Fruit fly (Drosophila melanogaster) whole organism, embryonic: Measurements from ENCODE around the gene CG32295.

Experiments used
- CG10959 ChIP-seq: fragments of 200-800 bp; sonication (Bioruptor generic); IDR thresholded peaks from 2 replicates; pipeline ENCODE4 v1.3.6; 2022; ENCODE audit warnings: missing biosample characterization, missing genetic modification characterization
- CG11093 ChIP-seq: fragments of 200-800 bp; sonication (Bioruptor generic); IDR thresholded peaks from 3 replicates; pipeline ENCODE4 v1.3.6; 2022; ENCODE audit warnings: missing biosample characterization, missing genetic modification characterization
- CG11504 ChIP-seq: fragments of 200-800 bp; sonication (Bioruptor generic); optimal IDR thresholded peaks from 3 replicates; lab custom pipeline; 2019; ENCODE audit warnings: missing biosample characterization, mild to moderate bottlenecking, missing genetic modification characterization, moderate library complexity
- CG12659 ChIP-seq: fragments of 200-800 bp; sonication (Bioruptor generic); optimal IDR thresholded peaks from 3 replicates; lab custom pipeline; 2017; ENCODE audit warnings: mild to moderate bottlenecking, missing biosample characterization, missing genetic modification reagents, missing genetic modification characterization
- CG15601 ChIP-seq: fragments of 200-800 bp; sonication (Bioruptor generic); optimal IDR thresholded peaks from 3 replicates; lab custom pipeline; 2019; ENCODE audit warnings: missing biosample characterization, mild to moderate bottlenecking, missing genetic modification characterization, moderate library complexity
- CG1647 ChIP-seq: fragments of 200-800 bp; sonication (Bioruptor generic); optimal IDR thresholded peaks from 3 replicates; lab custom pipeline; 2016; ENCODE audit warnings: missing biosample characterization, missing genetic modification characterization
- CG17385 ChIP-seq: fragments of 200-800 bp; sonication (Bioruptor generic); optimal IDR thresholded peaks from 3 replicates; lab custom pipeline; 2018; ENCODE audit warnings: missing biosample characterization, mild to moderate bottlenecking, missing genetic modification characterization
- CG2875 ChIP-seq: fragments of 200-800 bp; sonication (Bioruptor generic); optimal IDR thresholded peaks from 2 replicates; lab custom pipeline; 2017; ENCODE audit warnings: missing biosample characterization, mild to moderate bottlenecking, missing genetic modification characterization, missing genetic modification reagents
- CG30431 ChIP-seq: fragments of 200-800 bp; sonication (Bioruptor generic); optimal IDR thresholded peaks from 2 replicates; lab custom pipeline; 2017; ENCODE audit warnings: missing biosample characterization, missing genetic modification characterization
- CG3281 ChIP-seq: fragments of 200-800 bp; sonication (Bioruptor generic); optimal IDR thresholded peaks from 3 replicates; lab custom pipeline; 2017; ENCODE audit warnings: missing biosample characterization, mild to moderate bottlenecking, missing genetic modification characterization
- CG3726 ChIP-seq: fragments of 200-800 bp; sonication (Bioruptor generic); IDR thresholded peaks from 3 replicates; pipeline ENCODE4, ENCODE4 v1.3.6; 2022; ENCODE audit warnings: missing biosample characterization, missing genetic modification characterization
- CG3838 ChIP-seq: fragments of 200-800 bp; sonication (Bioruptor generic); optimal IDR thresholded peaks from 3 replicates; lab custom pipeline; 2016; ENCODE audit warnings: missing biosample characterization, missing genetic modification characterization
- CG4360 ChIP-seq: fragments of 200-800 bp; sonication (Bioruptor generic); IDR thresholded peaks from 2 replicates; pipeline ENCODE4 v1.3.6; 2022; ENCODE audit warnings: missing biosample characterization, missing genetic modification characterization
- CG4707 ChIP-seq: fragments of 200-800 bp; sonication (Bioruptor generic); optimal IDR thresholded peaks from 2 replicates; lab custom pipeline; 2018; ENCODE audit warnings: missing biosample characterization, mild to moderate bottlenecking, missing genetic modification characterization, moderate library complexity
- CG6254 ChIP-seq: fragments of 200-800 bp; sonication (Bioruptor generic); optimal IDR thresholded peaks from 3 replicates; lab custom pipeline; 2017; ENCODE audit warnings: mild to moderate bottlenecking, missing biosample characterization, missing genetic modification reagents, missing genetic modification characterization
- CG6813 ChIP-seq: fragments of 200-800 bp; sonication (Bioruptor generic); optimal IDR thresholded peaks from 2 replicates; lab custom pipeline; 2017; ENCODE audit warnings: missing biosample characterization, missing genetic modification characterization, mild to moderate bottlenecking, moderate library complexity, missing genetic modification reagents
- CG7963 ChIP-seq: fragments of 200-800 bp; sonication (Bioruptor generic); IDR thresholded peaks from 3 replicates; pipeline ENCODE4 v1.3.6; 2022; ENCODE audit warnings: missing biosample characterization, missing genetic modification characterization; ENCODE audit not compliant: partially characterized antibody
- CG8281 ChIP-seq: fragments of 200-800 bp; sonication (Bioruptor generic); optimal IDR thresholded peaks from 2 replicates; lab custom pipeline; 2018; ENCODE audit warnings: missing biosample characterization, mild to moderate bottlenecking, missing genetic modification characterization, moderate library complexity
- CG8359 ChIP-seq: fragments of 200-800 bp; sonication (Bioruptor generic); optimal IDR thresholded peaks from 2 replicates; lab custom pipeline; 2017; ENCODE audit warnings: missing biosample characterization, mild to moderate bottlenecking, missing genetic modification characterization, borderline replicate concordance
- CG9437 ChIP-seq: fragments of 200-800 bp; sonication (Bioruptor generic); optimal IDR thresholded peaks from 2 replicates; lab custom pipeline; 2018; ENCODE audit warnings: missing biosample characterization, mild to moderate bottlenecking, missing genetic modification characterization
- CG9609 ChIP-seq: fragments of 200-800 bp; sonication (Bioruptor generic); optimal IDR thresholded peaks from 3 replicates; lab custom pipeline; 2016; ENCODE audit warnings: missing biosample characterization, missing genetic modification characterization
- Camta ChIP-seq: fragments of 200-800 bp; sonication (Bioruptor generic); optimal IDR thresholded peaks from 2 replicates; lab custom pipeline; 2016; ENCODE audit warnings: missing biosample characterization, missing genetic modification characterization
- Dek ChIP-seq: fragments of 200-800 bp; sonication (Bioruptor generic); optimal IDR thresholded peaks from 3 replicates; lab custom pipeline; 2019; ENCODE audit warnings: missing biosample characterization, mild to moderate bottlenecking, missing genetic modification characterization, moderate library complexity
- Dref ChIP-seq: fragments of 200-800 bp; sonication (Bioruptor generic); IDR thresholded peaks from 2 replicates; pipeline ENCODE4 v1.3.6; 2022; ENCODE audit warnings: missing biosample characterization, missing genetic modification characterization
- Fer1 ChIP-seq: fragments of 200-800 bp; sonication (Bioruptor generic); optimal IDR thresholded peaks from 2 replicates; lab custom pipeline; 2017; ENCODE audit warnings: missing biosample characterization, mild to moderate bottlenecking, missing genetic modification characterization
- Mad ChIP-seq: fragments of 200-800 bp; sonication (Bioruptor generic); optimal IDR thresholded peaks from 2 replicates; lab custom pipeline; 2016; ENCODE audit warnings: missing biosample characterization, missing genetic modification characterization
- Mrtf ChIP-seq: fragments of 200-800 bp; sonication (Bioruptor generic); IDR thresholded peaks from 3 replicates; pipeline ENCODE4 v1.3.6; 2022; ENCODE audit warnings: missing biosample characterization, missing genetic modification characterization
- Myb ChIP-seq: fragments of 200-800 bp; sonication (Bioruptor generic); optimal IDR thresholded peaks from 2 replicates; lab custom pipeline; 2016; ENCODE audit warnings: missing biosample characterization, missing genetic modification characterization
- NFAT ChIP-seq: fragments of 200-800 bp; sonication (Bioruptor generic); IDR thresholded peaks from 2 replicates; pipeline ENCODE4 v1.3.6; 2022; ENCODE audit warnings: missing biosample characterization, missing genetic modification characterization
- Neu2 ChIP-seq: fragments of 200-800 bp; sonication (Bioruptor generic); optimal IDR thresholded peaks from 3 replicates; lab custom pipeline; 2016; ENCODE audit warnings: missing biosample characterization, missing genetic modification characterization, borderline replicate concordance
- Sry-δ ChIP-seq: fragments of 200-800 bp; sonication (Bioruptor generic); optimal IDR thresholded peaks from 2 replicates; lab custom pipeline; 2016; ENCODE audit warnings: missing biosample characterization, missing genetic modification characterization
- Xbp1 ChIP-seq: fragments of 200-800 bp; sonication (Bioruptor generic); optimal IDR thresholded peaks from 3 replicates; lab custom pipeline; 2016; ENCODE audit warnings: missing biosample characterization, mild to moderate bottlenecking, missing genetic modification characterization
- ap ChIP-seq: fragments of 200-800 bp; sonication (Bioruptor generic); IDR thresholded peaks from 2 replicates; pipeline ENCODE4 v1.3.6; 2022; ENCODE audit warnings: missing biosample characterization, missing genetic modification characterization
- ara ChIP-seq: fragments of 200-800 bp; sonication (Bioruptor generic); IDR thresholded peaks from 2 replicates; pipeline ENCODE4 v1.3.6; 2022; ENCODE audit warnings: missing biosample characterization, missing genetic modification characterization
- az2 ChIP-seq: fragments of 200-800 bp; sonication (Bioruptor generic); optimal IDR thresholded peaks from 3 replicates; lab custom pipeline; 2016; ENCODE audit warnings: missing biosample characterization, missing genetic modification characterization
- bab2 ChIP-seq: fragments of 200-800 bp; sonication (Bioruptor generic); optimal IDR thresholded peaks from 2 replicates; lab custom pipeline; 2016; ENCODE audit warnings: missing biosample characterization, missing genetic modification characterization
- caup ChIP-seq: fragments of 200-800 bp; sonication (Bioruptor generic); optimal IDR thresholded peaks from 3 replicates; lab custom pipeline; 2017; ENCODE audit warnings: missing biosample characterization, mild to moderate bottlenecking, missing genetic modification characterization, moderate library complexity; ENCODE audit not compliant: severe bottlenecking
- fd3F ChIP-seq: fragments of 200-800 bp; sonication (Bioruptor generic); optimal IDR thresholded peaks from 2 replicates; lab custom pipeline; 2018; ENCODE audit warnings: missing biosample characterization, mild to moderate bottlenecking, missing genetic modification characterization, moderate library complexity
- gem ChIP-seq: fragments of 200-800 bp; sonication (Bioruptor generic); optimal IDR thresholded peaks from 2 replicates; lab custom pipeline; 2019; ENCODE audit warnings: missing biosample characterization, mild to moderate bottlenecking, missing genetic modification characterization, moderate library complexity
- grau ChIP-seq: fragments of 200-800 bp; optimal IDR thresholded peaks from 3 replicates; lab custom pipeline; 2019; ENCODE audit warnings: missing biosample characterization, mild to moderate bottlenecking, missing genetic modification characterization, moderate library complexity
- gro ChIP-seq: fragments of 200-800 bp; sonication (Bioruptor generic); optimal IDR thresholded peaks from 2 replicates; lab custom pipeline; 2016; ENCODE audit warnings: missing biosample characterization, missing genetic modification characterization
- hkb ChIP-seq, 2 experiments: fragments of 200-800 bp in 1 of 2; fragments of >200 bp in 1 of 2; sonication (Bioruptor generic) in 1 of 2; IDR thresholded peaks in 1 of 2; optimal IDR thresholded peaks in 1 of 2; 2 replicates each; pipeline versions ENCODE4 v1.3.6 to Lab custom; 2017 to 2022; ENCODE audit warnings: missing biosample characterization in 1 of 2, missing genetic modification characterization in 1 of 2
- klu ChIP-seq: fragments of 200-800 bp; sonication (Bioruptor generic); IDR thresholded peaks from 2 replicates; pipeline ENCODE4 v1.3.6; 2022; ENCODE audit warnings: missing biosample characterization, missing genetic modification characterization
- kni ChIP-seq: fragments of 200-800 bp; sonication (Bioruptor generic); optimal IDR thresholded peaks from 3 replicates; lab custom pipeline; 2017; ENCODE audit warnings: mild to moderate bottlenecking, missing biosample characterization, missing genetic modification reagents, missing genetic modification characterization
- nmo ChIP-seq: fragments of 200-800 bp; sonication (Bioruptor generic); optimal IDR thresholded peaks from 2 replicates; lab custom pipeline; 2018; ENCODE audit warnings: missing biosample characterization, mild to moderate bottlenecking, missing genetic modification characterization, moderate library complexity
- p53 ChIP-seq: fragments of 200-800 bp; sonication (Bioruptor generic); optimal IDR thresholded peaks from 2 replicates; lab custom pipeline; 2016; ENCODE audit warnings: missing biosample characterization, missing genetic modification characterization
- pum ChIP-seq: fragments of 200-800 bp; sonication (Bioruptor generic); optimal IDR thresholded peaks from 2 replicates; lab custom pipeline; 2016; ENCODE audit warnings: missing biosample characterization, missing genetic modification characterization
- row ChIP-seq: fragments of 200-800 bp; sonication (Bioruptor generic); IDR thresholded peaks from 3 replicates; pipeline ENCODE4 v1.3.6; 2022; ENCODE audit warnings: missing biosample characterization, missing genetic modification characterization
- sens ChIP-seq: fragments of 200-800 bp; sonication (Bioruptor generic); peaks from one replicate; lab custom pipeline; 2016; ENCODE audit warnings: missing biosample characterization, missing genetic modification characterization
- shn ChIP-seq: fragments of 200-800 bp; sonication (Bioruptor generic); optimal IDR thresholded peaks from 3 replicates; lab custom pipeline; 2016; ENCODE audit warnings: missing biosample characterization, missing genetic modification characterization
- slbo ChIP-seq: fragments of 200-800 bp; sonication (Bioruptor generic); IDR thresholded peaks from 2 replicates; pipeline ENCODE4 v1.3.6; 2022; ENCODE audit warnings: missing biosample characterization, missing genetic modification characterization

The CG32295 gene

dm6 chr3L:2575240-2575639 lies 48.5 kb upstream of the CG32295 start (continued):
- no peak for TF ChIP-seq CG12659 (GFP tag; lab: Kevin White, UChicago)
- no peak for TF ChIP-seq shn
- no peak for TF ChIP-seq Dek
- TF ChIP-seq Neu2 (GFP tag; lab: Kevin White, UChicago), result no peak
- TF ChIP-seq sens (GFP tag; lab: Kevin White, UChicago), result peak; percentile 31
- no peak for TF ChIP-seq NFAT
- TF ChIP-seq fd3F (GFP tag; lab: Kevin White, UChicago), result no peak
- TF ChIP-seq slbo, result no peak
- TF ChIP-seq CG11093 (GFP tag; lab: Robert Waterston, UW), result no peak
- TF ChIP-seq gro (GFP tag; lab: Kevin White, UChicago), result no peak
- TF ChIP-seq Camta (GFP tag; lab: Kevin White, UChicago), result no peak
- no peak for TF ChIP-seq hkb (optimal IDR thresholded peaks at IDR 0.05; lab: Kevin White, UChicago)
- no peak for TF ChIP-seq hkb (GFP tag; IDR thresholded peaks at IDR 0.05; lab: Robert Waterston, UW)
- no peak for TF ChIP-seq CG4360 (GFP tag; lab: Robert Waterston, UW)
- TF ChIP-seq pum (GFP tag; lab: Kevin White, UChicago), result no peak
- no peak for TF ChIP-seq Mrtf (GFP tag; lab: Robert Waterston, UW)
- TF ChIP-seq Sry-δ (GFP tag; lab: Kevin White, UChicago), result peak; percentile 12
- peak; percentile 34 for TF ChIP-seq bab2 (GFP tag; lab: Kevin White, UChicago)
- TF ChIP-seq row, result peak; percentile 46; the same call in 2 of the 3 replicates
- no peak for TF ChIP-seq caup (GFP tag; lab: Kevin White, UChicago)
- TF ChIP-seq Mad (GFP tag; lab: Kevin White, UChicago), result no peak
- no peak for TF ChIP-seq CG15601
- peak; percentile 1 for TF ChIP-seq CG8281
- no peak for TF ChIP-seq ap
- peak; percentile 30 for TF ChIP-seq CG3281 (GFP tag; lab: Kevin White, UChicago)
- no peak for TF ChIP-seq CG3726
- TF ChIP-seq CG7963 (GFP tag; lab: Robert Waterston, UW), result no peak
- no peak for TF ChIP-seq CG30431
- TF ChIP-seq CG9609 (GFP tag; lab: Kevin White, UChicago), result no peak
- peak; percentile 35 for TF ChIP-seq gem (tag; lab: Kevin White, UChicago)
- TF ChIP-seq CG8359 (GFP tag; lab: Kevin White, UChicago), result no peak
- no peak for TF ChIP-seq Myb (GFP tag; lab: Kevin White, UChicago)
- TF ChIP-seq CG10959 (GFP tag; lab: Robert Waterston, UW), result no peak
- TF ChIP-seq nmo (GFP tag; lab: Kevin White, UChicago), result no peak
- TF ChIP-seq kni (GFP tag; lab: Kevin White, UChicago), result no peak
- peak; percentile 61 for TF ChIP-seq CG11504
- no peak for TF ChIP-seq CG4707 (GFP tag; lab: Kevin White, UChicago)
- TF ChIP-seq Xbp1, result no peak
- TF ChIP-seq klu (GFP tag; lab: Robert Waterston, UW), result no peak
- peak; percentile 15 for TF ChIP-seq grau
- no peak for TF ChIP-seq ara (GFP tag; lab: Robert Waterston, UW)
- TF ChIP-seq CG6813 (GFP tag; lab: Kevin White, UChicago), result no peak
- no peak for TF ChIP-seq CG1647 (GFP tag; lab: Kevin White, UChicago)
- no peak for TF ChIP-seq CG6254 (GFP tag; lab: Kevin White, UChicago)
- TF ChIP-seq CG3838, result no peak
- no peak for TF ChIP-seq CG9437 (GFP tag; lab: Kevin White, UChicago)
- TF ChIP-seq p53 (GFP tag; lab: Kevin White, UChicago), result no peak
- TF ChIP-seq az2, result no peak
- TF ChIP-seq Dref (GFP tag; lab: Robert Waterston, UW), result no peak
- TF ChIP-seq Fer1 (GFP tag; lab: Kevin White, UChicago), result peak; percentile 27
- no peak for TF ChIP-seq CG2875 (GFP tag; lab: Kevin White, UChicago)
- TF ChIP-seq CG17385 (GFP tag; lab: Kevin White, UChicago), result no peak
